Worm (Caenorhabditis elegans): Measurements from ENCODE around the gene C56E6.2.
A peak's percentile ranks its signal among the peaks of the same experiment; 100 is the strongest.

The C56E6.2 gene

ce11 chrII:6520103-6520502 is 4.6 kb upstream of the C56E6.2 start:
- TF ChIP-seq madf-10 (tag; optimal IDR thresholded peaks at IDR 0.05) (no peak), Y67H2A.10 (GFP tag; conservative IDR thresholded peaks at IDR 0.05) (no peak), nhr-80 (tag; optimal IDR thresholded peaks at IDR 0.05) (peak; percentile 68)

DNA sequence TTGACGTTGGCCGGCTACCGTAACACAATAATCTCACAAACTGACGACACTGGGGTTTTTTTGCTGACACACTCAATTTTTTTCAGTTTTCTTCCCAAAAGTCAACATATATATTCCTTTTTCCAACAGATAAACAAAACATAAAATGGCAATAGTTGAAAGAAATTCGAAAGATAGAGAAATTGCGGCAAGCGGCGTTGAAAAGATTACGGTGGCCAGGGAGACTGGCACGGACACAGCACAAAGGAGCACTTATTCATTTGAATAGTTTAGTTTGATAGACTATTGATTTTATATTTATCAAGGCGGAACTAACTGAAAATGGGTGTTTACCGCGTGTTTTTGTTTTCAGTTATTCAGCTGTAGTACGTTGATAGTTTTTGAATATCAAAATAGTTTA is 3.4 kb upstream of the C56E6.2 start, which contains the start of gene toe-2:
TSS of gene toe-2 (minus strand) at position 70 of the 400 bp plus-strand sequence.
- no peak for TF ChIP-seq C06A6.2 (GFP tag; conservative IDR thresholded peaks at IDR 0.05)
- TF ChIP-seq aptf-2 (GFP tag; conservative IDR thresholded peaks at IDR 0.05): no peak
- TF ChIP-seq dpl-1 (GFP tag; optimal IDR thresholded peaks at IDR 0.05): no peak
- TF ChIP-seq Y67H2A.10 (GFP tag; conservative IDR thresholded peaks at IDR 0.05): no peak
- TF ChIP-seq lin-54 (GFP tag; optimal IDR thresholded peaks at IDR 0.05): no peak
- no peak for TF ChIP-seq chd-7 (tag; optimal IDR thresholded peaks at IDR 0.05)
- TF ChIP-seq mxl-1 (tag; optimal IDR thresholded peaks at IDR 0.05): no peak
- TF ChIP-seq F57C9.4 (tag; optimal IDR thresholded peaks at IDR 0.05): no peak
- no peak for TF ChIP-seq let-607 (tag; optimal IDR thresholded peaks at IDR 0.05)
- TF ChIP-seq madf-6 (GFP tag; IDR thresholded peaks at IDR 0.05): no peak
- no peak for TF ChIP-seq lag-1 (GFP tag; IDR thresholded peaks at IDR 0.05)
- TF ChIP-seq hmg-1.2 (GFP tag; IDR thresholded peaks at IDR 0.05): no peak
- no peak for TF ChIP-seq ccch-3 (GFP tag; optimal IDR thresholded peaks at IDR 0.05)
- TF ChIP-seq ceh-100 (GFP tag; IDR thresholded peaks at IDR 0.05): no peak

- TF ChIP-seq lin-26 (GFP tag; IDR thresholded peaks at IDR 0.05) (0 out of 2 replicates have a peak, but pooled peaks have one; percentile 29), fkh-3 (tag; optimal IDR thresholded peaks at IDR 0.05) (no peak), D2030.7 (GFP tag; IDR thresholded peaks at IDR 0.05) (no peak), egl-44 (GFP tag; IDR thresholded peaks at IDR 0.05) (0 out of 2 replicates have a peak, but pooled peaks have one; percentile 30), die-1 (tag; optimal IDR thresholded peaks at IDR 0.05) (peak; percentile 10), nhr-90 (tag; optimal IDR thresholded peaks at IDR 0.05) (peak; percentile 0), nhr-80 (tag; optimal IDR thresholded peaks at IDR 0.05) (peak; percentile 10)
Observed at ce11 chrII:6522622-6523254, 2.0 kb upstream of the C56E6.2 start.

ce11 chrII:6523940-6524339 is 787 bp upstream of the C56E6.2 start:
- TF ChIP-seq T26A5.8 (tag; optimal IDR thresholded peaks at IDR 0.05) (no peak), Y53F4B.3 (GFP tag; IDR thresholded peaks at IDR 0.05) (no peak), mes-4 (tag; optimal IDR thresholded peaks at IDR 0.05) (no peak), F22D6.2 (tag; optimal IDR thresholded peaks at IDR 0.05) (no peak), zim-3 (tag; optimal IDR thresholded peaks at IDR 0.05) (no peak)

- TF ChIP-seq repo-1 (tag; optimal IDR thresholded peaks at IDR 0.05): peak; percentile 19
- TF ChIP-seq ama-1 (optimal IDR thresholded peaks at IDR 0.05): peak; percentile 14
- TF ChIP-seq ama-1 (GFP tag; optimal IDR thresholded peaks at IDR 0.05): no peak
- TF ChIP-seq fkh-3 (tag; optimal IDR thresholded peaks at IDR 0.05): no peak
Observed at ce11 chrII:6526136-6526684, 1.5 kb downstream of the C56E6.2 start.

- TF ChIP-seq ztf-22 (GFP tag; optimal IDR thresholded peaks at IDR 0.05) (no peak), pbrm-1 (GFP tag; IDR thresholded peaks at IDR 0.05) (no peak), Y56A3A.18 (GFP tag; IDR thresholded peaks at IDR 0.05) (no peak), hlh-12 (tag; optimal IDR thresholded peaks at IDR 0.05) (no peak), hlh-26 (GFP tag; conservative IDR thresholded peaks at IDR 0.05) (no peak), ztf-3 (GFP tag; optimal IDR thresholded peaks at IDR 0.05) (no peak), pha-4 (tag; optimal IDR thresholded peaks at IDR 0.05) (no peak), dox-1 (GFP tag; IDR thresholded peaks at IDR 0.05) (no peak), rec-8 (tag; optimal IDR thresholded peaks at IDR 0.05) (no peak), nhr-27 (tag; optimal IDR thresholded peaks at IDR 0.05) (no peak), C17E4.6 (GFP tag; IDR thresholded peaks at IDR 0.05) (no peak), dpff-1 (tag; optimal IDR thresholded peaks at IDR 0.05) (no peak)
Observed at ce11 chrII:6528629-6529028, 3.9 kb downstream of the C56E6.2 start, which contains the start of gene C56E6.4. TSS of gene C56E6.4 (minus strand) at chrII:6528729.
